Worm (Caenorhabditis elegans): Measurements from ENCODE around the gene glt-7.

ce11 chrIV:551923-552322 lies 20.0 kb downstream of the glt-7 start:
- no peak for TF ChIP-seq dao-5 (tag; optimal IDR thresholded peaks at IDR 0.05)
- TF ChIP-seq W03F9.2 (tag; optimal IDR thresholded peaks at IDR 0.05) = no peak
- TF ChIP-seq him-1 (tag; optimal IDR thresholded peaks at IDR 0.05) = no peak
